Fruit fly (Drosophila melanogaster): Measurements from ENCODE around the gene CG34279.

DNA sequence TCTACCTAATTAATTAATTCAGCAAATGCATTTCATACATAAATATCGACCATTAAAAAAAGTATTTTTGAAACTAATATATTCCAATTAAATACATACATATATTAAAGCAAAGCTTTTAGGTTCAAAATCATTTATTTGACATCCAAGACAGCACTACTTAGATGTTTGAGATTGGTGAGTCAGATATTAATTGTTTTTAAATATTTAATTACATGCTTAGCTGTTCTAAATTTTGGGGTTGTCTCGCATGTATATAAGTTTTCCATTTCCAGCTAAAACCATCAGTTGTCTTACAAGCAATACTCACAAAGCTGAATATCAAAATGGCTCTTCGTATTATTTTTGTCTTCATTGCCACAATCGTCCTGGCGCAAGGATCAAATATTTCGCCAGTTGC lies 15.4 kb upstream of the CG34279 start, which contains the start of gene CG42834:
- TF ChIP-seq CG8478 (optimal IDR thresholded peaks at IDR 0.05) (no peak), psq (optimal IDR thresholded peaks at IDR 0.05) (no peak), usp (GFP tag; optimal IDR thresholded peaks at IDR 0.05) (no peak), pan (optimal IDR thresholded peaks at IDR 0.05) (no peak), Dll (optimal IDR thresholded peaks at IDR 0.05) (no peak), EcR (GFP tag; optimal IDR thresholded peaks at IDR 0.05) (no peak)
